Fruit fly (Drosophila melanogaster): ENCODE results near the gene Ubc2.

The Ubc2 gene

dm6 chr2L:10791343-10791742, 23.5 kb upstream of the Ubc2 start (continued):
- TF ChIP-seq Sox102F (GFP tag; optimal IDR thresholded peaks at IDR 0.05), result peak; percentile 68
- TF ChIP-seq vri (GFP tag; optimal IDR thresholded peaks at IDR 0.05), result peak; percentile 43
- TF ChIP-seq lz (GFP tag; optimal IDR thresholded peaks at IDR 0.05), result peak; percentile 74
- TF ChIP-seq dac (GFP tag; optimal IDR thresholded peaks at IDR 0.05), result no peak
- peak; percentile 38 for TF ChIP-seq pdm3 (GFP tag; optimal IDR thresholded peaks at IDR 0.05)
- peak; percentile 46 for TF ChIP-seq CG3032 (tag; optimal IDR thresholded peaks at IDR 0.05)
- peak; percentile 41 for TF ChIP-seq CG16779 (tag; optimal IDR thresholded peaks at IDR 0.05)
- peak; percentile 57 for TF ChIP-seq CG6808 (GFP tag; optimal IDR thresholded peaks at IDR 0.05)
- peak; percentile 46 for TF ChIP-seq net (GFP tag; optimal IDR thresholded peaks at IDR 0.05)
- TF ChIP-seq achi (GFP tag; optimal IDR thresholded peaks at IDR 0.05), result peak; percentile 56
- TF ChIP-seq CG11902 (GFP tag; optimal IDR thresholded peaks at IDR 0.05), result peak; percentile 38
- TF ChIP-seq Ets21C (GFP tag; optimal IDR thresholded peaks at IDR 0.05), result peak; percentile 51
- TF ChIP-seq Met (GFP tag; optimal IDR thresholded peaks at IDR 0.05), result peak; percentile 78
- TF ChIP-seq CG6854 (GFP tag; optimal IDR thresholded peaks at IDR 0.05), result peak; percentile 73
- TF ChIP-seq OdsH (GFP tag; optimal IDR thresholded peaks at IDR 0.05), result peak; percentile 46
- peak; percentile 47 for TF ChIP-seq acj6 (GFP tag; optimal IDR thresholded peaks at IDR 0.05)
- no peak for TF ChIP-seq CG9139 (GFP tag; optimal IDR thresholded peaks at IDR 0.05)
- TF ChIP-seq Gug (GFP tag; IDR thresholded peaks at IDR 0.05), result peak; percentile 42; the same call in 1 of the 2 replicates
- peak; percentile 62 for TF ChIP-seq Sox14 (GFP tag; optimal IDR thresholded peaks at IDR 0.05)
- TF ChIP-seq eg (GFP tag; IDR thresholded peaks at IDR 0.05), result no peak
- no peak for TF ChIP-seq fkh (GFP tag; optimal IDR thresholded peaks at IDR 0.05)
- TF ChIP-seq CG6276 (GFP tag; optimal IDR thresholded peaks at IDR 0.05), result no peak
- TF ChIP-seq CG10631 (GFP tag; optimal IDR thresholded peaks at IDR 0.05), result peak; percentile 56
- TF ChIP-seq esn (GFP tag; optimal IDR thresholded peaks at IDR 0.05), result peak; percentile 79
- peak; percentile 67; the same call in 2 of the 3 replicates for TF ChIP-seq CG6163 (GFP tag; IDR thresholded peaks at IDR 0.05)
- TF ChIP-seq spab (GFP tag; optimal IDR thresholded peaks at IDR 0.05), result peak; percentile 46
- peak; percentile 80 for TF ChIP-seq Smox (GFP tag; optimal IDR thresholded peaks at IDR 0.05)
- TF ChIP-seq Eip75B (GFP tag; optimal IDR thresholded peaks at IDR 0.05), result peak; percentile 80
- TF ChIP-seq CG7368 (GFP tag; optimal IDR thresholded peaks at IDR 0.05), result peak; percentile 49
- peak; percentile 33 for TF ChIP-seq Eip93F (GFP tag; optimal IDR thresholded peaks at IDR 0.05)
- TF ChIP-seq CG31627 (GFP tag; optimal IDR thresholded peaks at IDR 0.05), result peak; percentile 59
- TF ChIP-seq ss (GFP tag; optimal IDR thresholded peaks at IDR 0.05), result peak in 1 of 2 experiments; percentile 49
- TF ChIP-seq Sox15 (GFP tag; optimal IDR thresholded peaks at IDR 0.05), result no peak
- TF ChIP-seq CG11762 (GFP tag; optimal IDR thresholded peaks at IDR 0.05; ENCODE audit: insufficient read depth), result no peak
- no peak for TF ChIP-seq CG4318 (GFP tag; optimal IDR thresholded peaks at IDR 0.05)
- TF ChIP-seq CG8119 (GFP tag; IDR thresholded peaks at IDR 0.05), result peak; percentile 72
- TF ChIP-seq salr (GFP tag; optimal IDR thresholded peaks at IDR 0.05), result peak in 1 of 2 experiments; percentile 13

dm6 chr2L:10789922-10790321, 22.1 kb upstream of the Ubc2 start, which contains the start of gene CG31870:
CG31870 (plus strand) TSS chr2L:10790222.
- no peak for TF ChIP-seq acj6 (GFP tag; optimal IDR thresholded peaks at IDR 0.05)
- TF ChIP-seq fkh (GFP tag; optimal IDR thresholded peaks at IDR 0.05), result no peak
- TF ChIP-seq Hr4 (GFP tag; optimal IDR thresholded peaks at IDR 0.05), result no peak
- TF ChIP-seq Gug (GFP tag; IDR thresholded peaks at IDR 0.05), result no peak
- TF ChIP-seq Sox14 (GFP tag; optimal IDR thresholded peaks at IDR 0.05), result no peak
- no peak for TF ChIP-seq Sox15 (GFP tag; optimal IDR thresholded peaks at IDR 0.05)
- no peak for TF ChIP-seq CG8119 (GFP tag; IDR thresholded peaks at IDR 0.05)

dm6 chr2L:10781252-10781651, 13.4 kb upstream of the Ubc2 start:
- TF ChIP-seq CG6854 (GFP tag; optimal IDR thresholded peaks at IDR 0.05) (no peak), Blimp-1 (GFP tag; optimal IDR thresholded peaks at IDR 0.05) (peak; percentile 38)
